Worm (Caenorhabditis elegans) whole organism, midembryonic: ENCODE data around the gene gex-5.
A peak's percentile ranks its signal among the peaks of the same experiment; 100 is the strongest.
"Not testable (repeated sequence)": the region's sequence is repeated elsewhere in the genome, so short reads cannot be mapped to it uniquely, and the experiment has no call there.

Experiments
- T22C8.4 ChIP-seq: fragments of 200-800 bp; sonication (Bioruptor generic); IDR thresholded peaks from 2 replicates; pipeline ENCODE4 v1.3.6; 2022; ENCODE audit warnings: missing genetic modification characterization, missing compliant biosample characterization
- cog-1 ChIP-seq: sonication (generic microtip); optimal IDR thresholded peaks from 2 replicates; lab custom pipeline; 2016; ENCODE audit warnings: missing genetic modification characterization, missing compliant biosample characterization
- flt-1 ChIP-seq: fragments of 200-800 bp; sonication (Bioruptor generic); IDR thresholded peaks from 2 replicates; pipeline ENCODE4 v1.3.6; 2022; ENCODE audit warnings: missing genetic modification characterization, missing compliant biosample characterization
- klf-2 ChIP-seq: fragments of 200-800 bp; sonication (Bioruptor generic); conservative IDR thresholded peaks from 2 replicates; pipeline ENCODE4 v1.3.6; 2022; ENCODE audit warnings: missing genetic modification reagents, missing genetic modification characterization, missing compliant biosample characterization
- med-1 ChIP-seq: sonication (generic microtip); optimal IDR thresholded peaks from 2 replicates; lab custom pipeline; 2017; ENCODE audit warnings: missing genetic modification characterization, mild to moderate bottlenecking, missing compliant biosample characterization, antibody characterized with exemption, missing genetic modification reagents; ENCODE audit not compliant: insufficient read depth
- ref-1 ChIP-seq: fragments of 200-800 bp; sonication (Bioruptor generic); conservative IDR thresholded peaks from 2 replicates; pipeline ENCODE4 v1.3.6; 2022; ENCODE audit warnings: missing genetic modification reagents, missing genetic modification characterization, missing compliant biosample characterization
- tab-1 ChIP-seq: fragments of 200-800 bp; sonication (Bioruptor generic); IDR thresholded peaks from 2 replicates; pipeline ENCODE4 v1.3.6; 2022; ENCODE audit warnings: missing genetic modification characterization, missing compliant biosample characterization
- ztf-23 ChIP-seq: fragments of 200-800 bp; sonication (Bioruptor generic); IDR thresholded peaks from 2 replicates; pipeline ENCODE4 v1.3.6; 2022; ENCODE audit warnings: missing genetic modification reagents, missing genetic modification characterization, missing compliant biosample characterization
- ztf-29 ChIP-seq: fragments of 200-800 bp; sonication (Bioruptor generic); IDR thresholded peaks from 2 replicates; pipeline ENCODE4 v1.3.6; 2022; ENCODE audit warnings: missing genetic modification reagents, missing genetic modification characterization, missing compliant biosample characterization

gex-5 gene

DNA sequence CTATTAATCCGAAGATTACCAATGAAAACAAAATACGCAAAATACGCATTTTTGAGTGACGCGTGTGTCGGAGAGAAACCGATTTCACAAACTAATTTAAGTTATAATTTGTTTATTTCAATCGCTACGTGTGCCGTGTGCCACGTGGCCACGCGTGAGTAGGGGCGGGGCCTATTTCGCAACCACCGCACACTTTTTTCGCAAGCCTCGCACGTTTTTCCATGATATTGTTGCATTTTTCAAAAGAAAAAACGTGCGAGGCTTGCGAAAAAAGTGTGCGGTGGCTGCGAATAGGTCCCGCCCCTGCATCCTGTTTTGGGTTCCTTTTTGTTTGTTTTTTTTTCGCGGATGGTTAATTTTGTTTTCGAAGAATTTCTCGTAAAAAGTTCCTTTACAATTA lies 3.3 kb upstream of the gex-5 start, which contains the start of gene enu-3.2:
enu-3.2 (minus strand) TSS at position 105 of the 400 bp plus-strand sequence.
- not testable (repeated sequence) for TF ChIP-seq ztf-23 (GFP tag; lab: Robert Waterston, UW); med-1 (GFP tag; lab: Kevin White, UChicago); cog-1 (tag; lab: Kevin White, UChicago)

DNA sequence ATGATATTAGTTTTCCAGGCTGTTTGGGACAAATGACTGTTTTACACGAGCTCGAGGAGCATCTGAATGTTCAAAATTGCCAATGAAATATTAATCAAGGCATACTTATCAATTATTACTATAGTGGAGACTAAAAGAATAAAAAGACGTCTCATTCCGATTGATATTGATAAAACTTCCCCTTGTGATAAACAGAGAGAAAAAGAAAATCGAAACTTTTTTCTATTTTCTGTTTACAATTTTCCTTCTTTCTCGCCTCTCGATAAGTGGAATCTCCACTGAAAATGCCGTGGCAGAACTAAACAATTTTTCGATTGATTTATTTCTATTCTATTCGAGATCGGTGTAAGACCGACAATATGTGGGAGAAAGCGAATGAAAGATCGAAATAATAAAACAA lies 1.9 kb downstream of the gex-5 start, which contains the start of gene B0393.9:
B0393.9 (minus strand) TSS at position 303 of the 400 bp plus-strand sequence.
- TF ChIP-seq ref-1, result no peak
- TF ChIP-seq klf-2 (GFP tag; lab: Robert Waterston, UW), result no peak
- TF ChIP-seq med-1 (GFP tag; lab: Kevin White, UChicago), result no peak
- no peak for TF ChIP-seq ztf-29 (GFP tag; lab: Robert Waterston, UW)
- no peak for TF ChIP-seq T22C8.4
- no peak for TF ChIP-seq cog-1 (tag; lab: Kevin White, UChicago)
- no peak for TF ChIP-seq flt-1 (GFP tag; lab: Robert Waterston, UW)
- TF ChIP-seq ztf-23 (GFP tag; lab: Robert Waterston, UW), result no peak
- no peak for TF ChIP-seq tab-1 (GFP tag; lab: Robert Waterston, UW)

DNA sequence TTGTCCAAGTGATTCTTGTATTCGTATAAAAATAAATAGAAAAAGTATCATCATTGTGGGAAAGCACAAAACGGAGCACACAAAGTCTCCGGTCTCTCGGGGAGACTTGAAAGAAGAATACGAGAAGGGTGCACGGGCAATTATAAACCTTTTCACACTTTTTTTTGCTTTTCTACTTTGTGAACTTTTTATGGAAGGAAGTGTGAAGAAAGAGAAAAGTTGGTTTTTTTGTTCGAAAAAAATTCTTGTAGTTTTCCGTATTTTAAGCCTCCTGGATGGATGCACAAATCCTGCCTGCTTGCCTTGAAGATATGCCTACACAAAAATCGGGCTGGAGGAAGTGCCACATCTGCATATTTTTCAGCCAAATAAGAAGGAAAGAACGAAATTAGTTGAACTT lies 3.8 kb downstream of the gex-5 start, which contains the start of gene B0393.7:
B0393.7 (minus strand) TSS at position 101 of the 400 bp plus-strand sequence.
- TF ChIP-seq flt-1 (GFP tag; lab: Robert Waterston, UW) (no peak), klf-2 (GFP tag; lab: Robert Waterston, UW) (no peak), ztf-23 (GFP tag; lab: Robert Waterston, UW) (no peak), T22C8.4 (no peak), ref-1 (no peak), tab-1 (GFP tag; lab: Robert Waterston, UW) (no peak), cog-1 (tag; lab: Kevin White, UChicago) (no peak), med-1 (GFP tag; lab: Kevin White, UChicago) (no peak), ztf-29 (GFP tag; lab: Robert Waterston, UW) (no peak)

DNA sequence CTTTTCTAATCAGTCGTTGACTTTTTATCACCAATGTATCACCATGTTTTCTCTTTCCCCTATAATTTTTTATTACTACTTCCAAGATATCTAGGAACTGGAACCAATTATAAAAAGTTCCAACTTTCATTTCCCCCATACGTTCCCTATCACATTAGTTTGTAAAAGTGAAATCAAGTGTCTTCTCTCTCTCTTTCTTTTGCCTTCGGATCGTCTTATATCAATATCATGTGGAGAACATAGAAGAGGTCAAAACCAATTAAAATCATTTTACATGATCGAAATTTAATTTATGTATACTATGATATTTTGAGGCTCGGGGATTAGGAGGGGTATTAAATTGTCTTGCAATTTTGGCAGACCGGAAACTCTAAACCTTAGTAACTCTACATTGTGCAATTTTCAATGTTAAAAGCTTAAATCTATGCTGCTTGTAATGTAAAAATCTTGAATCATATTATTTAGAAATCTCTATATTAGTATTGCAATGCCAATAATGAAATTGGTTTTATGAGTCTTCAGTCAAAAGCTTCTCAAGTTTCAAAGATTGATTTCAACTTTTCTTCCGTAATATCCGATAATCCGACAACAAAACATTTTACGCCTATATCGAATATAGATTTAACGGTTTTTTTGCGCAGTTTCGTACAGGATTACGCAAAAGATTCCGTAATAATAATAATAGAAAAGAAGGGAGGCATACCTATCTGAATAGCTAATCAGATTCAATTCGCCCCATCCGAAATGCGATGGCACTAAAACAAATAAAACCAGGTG lies 13.7 kb downstream of the gex-5 start:
- TF ChIP-seq ref-1 (no peak), T22C8.4 (no peak), med-1 (GFP tag; lab: Kevin White, UChicago) (no peak), ztf-29 (GFP tag; lab: Robert Waterston, UW) (no peak), klf-2 (GFP tag; lab: Robert Waterston, UW) (no peak), flt-1 (GFP tag; lab: Robert Waterston, UW) (no peak), ztf-23 (GFP tag; lab: Robert Waterston, UW) (no peak), tab-1 (GFP tag; lab: Robert Waterston, UW) (no peak), cog-1 (tag; lab: Kevin White, UChicago) (no peak)

ce11 chrIII:4766842-4767241 lies 14.9 kb downstream of the gex-5 start:
- TF ChIP-seq flt-1 (GFP tag; lab: Robert Waterston, UW), result no peak
- no peak for TF ChIP-seq cog-1 (tag; lab: Kevin White, UChicago)
- no peak for TF ChIP-seq klf-2 (GFP tag; lab: Robert Waterston, UW)
- TF ChIP-seq tab-1 (GFP tag; lab: Robert Waterston, UW), result no peak
- TF ChIP-seq ref-1, result no peak
- TF ChIP-seq T22C8.4, result no peak
- TF ChIP-seq ztf-29 (GFP tag; lab: Robert Waterston, UW), result no peak
- no peak for TF ChIP-seq med-1 (GFP tag; lab: Kevin White, UChicago)
- no peak for TF ChIP-seq ztf-23 (GFP tag; lab: Robert Waterston, UW)

- TF ChIP-seq tab-1 (GFP tag; lab: Robert Waterston, UW) (no peak), T22C8.4 (no peak), ref-1 (no peak), med-1 (GFP tag; lab: Kevin White, UChicago) (no peak), flt-1 (GFP tag; lab: Robert Waterston, UW) (no peak), ztf-23 (GFP tag; lab: Robert Waterston, UW) (no peak), klf-2 (GFP tag; lab: Robert Waterston, UW) (no peak), ztf-29 (GFP tag; lab: Robert Waterston, UW) (no peak), cog-1 (tag; lab: Kevin White, UChicago) (no peak)
Measured at ce11 chrIII:4765474-4765873, 16.3 kb downstream of the gex-5 start, which contains the start of gene B0393.5. Gene B0393.5 (plus strand): TSS chrIII:4765774.

DNA sequence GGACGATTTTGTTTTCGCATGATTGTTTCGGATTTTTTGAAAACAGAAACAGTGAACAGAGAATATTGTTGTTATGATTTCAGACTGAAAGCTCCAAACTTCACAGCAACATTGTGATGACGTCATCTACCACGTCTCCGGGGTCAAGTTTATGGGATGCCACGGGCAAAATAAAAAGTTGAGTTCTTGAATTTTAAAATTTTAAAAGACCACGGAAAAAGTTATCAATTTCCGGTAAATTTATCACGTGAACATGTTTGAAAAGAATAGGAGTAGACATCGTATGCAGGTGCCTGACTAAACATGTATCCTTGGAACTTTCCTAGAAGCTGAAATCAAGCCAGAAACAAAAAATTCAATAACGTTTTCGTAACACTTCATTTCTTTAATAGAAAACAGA lies 18.3 kb downstream of the gex-5 start, which contains the start of gene B0393.4:
B0393.4 (minus strand) TSS at position 101 of the 400 bp plus-strand sequence.
- no peak for TF ChIP-seq ref-1
- TF ChIP-seq flt-1 (GFP tag; lab: Robert Waterston, UW), result no peak
- no peak for TF ChIP-seq cog-1 (tag; lab: Kevin White, UChicago)
- TF ChIP-seq tab-1 (GFP tag; lab: Robert Waterston, UW), result no peak
- no peak for TF ChIP-seq med-1 (GFP tag; lab: Kevin White, UChicago)
- TF ChIP-seq ztf-29 (GFP tag; lab: Robert Waterston, UW), result no peak
- TF ChIP-seq klf-2 (GFP tag; lab: Robert Waterston, UW), result no peak
- TF ChIP-seq ztf-23 (GFP tag; lab: Robert Waterston, UW), result no peak
- no peak for TF ChIP-seq T22C8.4

DNA sequence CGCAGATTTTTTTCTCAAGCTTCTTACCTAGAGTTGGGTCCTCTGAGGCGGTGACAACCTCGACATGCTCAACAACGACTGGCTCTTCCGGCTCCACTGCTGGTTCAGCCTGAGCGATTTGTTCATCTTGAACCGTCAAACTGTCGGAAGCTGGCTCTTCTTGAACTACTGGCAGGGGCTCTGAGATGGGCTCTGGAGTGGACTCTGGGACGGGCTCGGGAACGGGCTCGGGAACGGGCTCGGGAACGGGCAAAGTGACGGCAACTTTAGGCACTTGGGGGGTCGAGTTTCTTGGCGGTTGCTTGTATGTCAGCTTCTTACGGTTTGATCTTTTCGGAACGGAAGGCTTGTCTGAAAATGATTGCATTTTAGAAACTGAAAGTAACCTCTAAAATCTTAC lies 18.9 kb downstream of the gex-5 start:
- TF ChIP-seq T22C8.4 (no peak), med-1 (GFP tag; lab: Kevin White, UChicago) (no peak), flt-1 (GFP tag; lab: Robert Waterston, UW) (no peak), ztf-23 (GFP tag; lab: Robert Waterston, UW) (no peak), ref-1 (no peak), tab-1 (GFP tag; lab: Robert Waterston, UW) (no peak), cog-1 (tag; lab: Kevin White, UChicago) (no peak), klf-2 (GFP tag; lab: Robert Waterston, UW) (no peak), ztf-29 (GFP tag; lab: Robert Waterston, UW) (no peak)

DNA sequence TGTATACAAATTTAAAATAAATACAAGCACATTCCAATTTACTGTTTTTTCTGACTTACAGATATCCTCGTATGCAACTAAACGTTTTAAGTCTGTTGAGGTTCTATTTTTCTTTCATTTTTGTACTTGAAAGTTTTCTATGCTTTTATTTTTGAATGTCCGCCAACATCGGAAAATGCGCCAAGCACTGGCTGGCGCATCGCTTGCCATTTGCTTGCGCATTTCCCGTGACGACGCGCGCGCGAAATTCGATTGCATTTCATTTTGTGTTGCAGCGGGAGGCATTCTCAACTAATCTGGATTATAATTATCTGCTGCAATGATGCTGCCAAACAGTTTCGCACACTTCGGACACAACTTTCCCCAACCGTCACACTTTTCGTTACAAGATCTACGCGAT lies 24.8 kb downstream of the gex-5 start, which contains the start of gene fbxl-2:
fbxl-2 (plus strand) TSS at position 278 of the 400 bp plus-strand sequence.
- peak; percentile 86 for TF ChIP-seq ztf-23 (GFP tag; lab: Robert Waterston, UW)
- TF ChIP-seq ztf-29 (GFP tag; lab: Robert Waterston, UW), result peak; percentile 66
- peak; percentile 77; the same call in 1 of the 2 replicates for TF ChIP-seq klf-2 (GFP tag; lab: Robert Waterston, UW)
- TF ChIP-seq tab-1 (GFP tag; lab: Robert Waterston, UW), result peak; percentile 86
- TF ChIP-seq ref-1, result 0 out of 2 replicates have a peak, but pooled peaks have one; percentile 35
- peak; percentile 87 for TF ChIP-seq flt-1 (GFP tag; lab: Robert Waterston, UW)
- TF ChIP-seq med-1 (GFP tag; lab: Kevin White, UChicago), result peak; percentile 39
- peak; percentile 81 for TF ChIP-seq cog-1 (tag; lab: Kevin White, UChicago)
- TF ChIP-seq T22C8.4, result peak; percentile 72
